Fruit fly (Drosophila melanogaster): Measurements from ENCODE around the gene CG8086.

CG8086 gene

dm6 chr2L:8233571-8233970 lies 23.7 kb downstream of the CG8086 start:
- peak; percentile 12 for TF ChIP-seq CG12769 (tag; optimal IDR thresholded peaks at IDR 0.05)
- peak; percentile 56 for TF ChIP-seq sd (tag; optimal IDR thresholded peaks at IDR 0.05)
- TF ChIP-seq BtbVII (GFP tag; optimal IDR thresholded peaks at IDR 0.05), result peak; percentile 30
- peak; percentile 92; the same call in 3 of the 4 replicates for TF ChIP-seq chinmo (GFP tag; IDR thresholded peaks at IDR 0.05; ENCODE audit: partially characterized antibody)
- peak; percentile 47; the same call in 1 of the 2 replicates for TF ChIP-seq crol (GFP tag; IDR thresholded peaks at IDR 0.05)
- TF ChIP-seq Asciz (GFP tag; optimal IDR thresholded peaks at IDR 0.05), result peak; percentile 19
- no peak for TF ChIP-seq ewg (GFP tag; optimal IDR thresholded peaks at IDR 0.05)
- peak; percentile 48 for TF ChIP-seq CG10543 (GFP tag; optimal IDR thresholded peaks at IDR 0.05)
- no peak for TF ChIP-seq Usf (GFP tag; optimal IDR thresholded peaks at IDR 0.05)
- no peak for TF ChIP-seq Taf1 (GFP tag; IDR thresholded peaks at IDR 0.05)
- peak; percentile 60 for TF ChIP-seq cwo (GFP tag; optimal IDR thresholded peaks at IDR 0.05)
- no peak for TF ChIP-seq CG6254 (GFP tag; optimal IDR thresholded peaks at IDR 0.05)
- TF ChIP-seq HHEX (GFP tag; optimal IDR thresholded peaks at IDR 0.05), result no peak
- peak; percentile 26 for TF ChIP-seq lab (GFP tag; optimal IDR thresholded peaks at IDR 0.05)
- TF ChIP-seq Poxn (GFP tag; IDR thresholded peaks at IDR 0.05), result no peak
- TF ChIP-seq Med (GFP tag), result peak; percentile 28
- TF ChIP-seq CG15269 (tag; optimal IDR thresholded peaks at IDR 0.05), result peak; percentile 10
- peak; percentile 37 for TF ChIP-seq caup (GFP tag; optimal IDR thresholded peaks at IDR 0.05; ENCODE audit: severe bottlenecking)
- peak; percentile 3 for TF ChIP-seq CG10147 (GFP tag; optimal IDR thresholded peaks at IDR 0.05)
- TF ChIP-seq exex (tag; optimal IDR thresholded peaks at IDR 0.05), result peak; percentile 2
- TF ChIP-seq sug (tag; optimal IDR thresholded peaks at IDR 0.05), result peak; percentile 22
- TF ChIP-seq CG7987 (GFP tag; optimal IDR thresholded peaks at IDR 0.05), result peak; percentile 23
- TF ChIP-seq vvl (GFP tag; IDR thresholded peaks at IDR 0.05), result peak; percentile 77
- no peak for TF ChIP-seq CG8924 (tag; optimal IDR thresholded peaks at IDR 0.05)
- TF ChIP-seq mirr (GFP tag; optimal IDR thresholded peaks at IDR 0.05), result peak; percentile 26

dm6 chr2L:8232389-8232788 lies 24.9 kb downstream of the CG8086 start:
- peak; percentile 22 for TF ChIP-seq dmrt99B (tag; optimal IDR thresholded peaks at IDR 0.05)
- TF ChIP-seq CG6689 (GFP tag; IDR thresholded peaks at IDR 0.05), result peak; percentile 28; the same call in 1 of the 2 replicates
- peak; percentile 19; the same call in 1 of the 2 replicates for TF ChIP-seq CG1024 (GFP tag; IDR thresholded peaks at IDR 0.05)
- TF ChIP-seq ara (GFP tag; IDR thresholded peaks at IDR 0.05), result no peak
- no peak for TF ChIP-seq pros (GFP tag; optimal IDR thresholded peaks at IDR 0.05)
- TF ChIP-seq Xrp1 (GFP tag; IDR thresholded peaks at IDR 0.05), result 0 out of 2 replicates have a peak, but pooled peaks have one; percentile 33
- TF ChIP-seq CG10979 (tag; optimal IDR thresholded peaks at IDR 0.05), result peak; percentile 26
- TF ChIP-seq prd (optimal IDR thresholded peaks at IDR 0.05), result no peak
- peak; percentile 52; the same call in 1 of the 3 replicates for TF ChIP-seq prd (GFP tag; IDR thresholded peaks at IDR 0.05)
- TF ChIP-seq sr (GFP tag; IDR thresholded peaks at IDR 0.05), result 0 out of 3 replicates have a peak, but pooled peaks have one; percentile 4
- TF ChIP-seq Ada2b (GFP tag; IDR thresholded peaks at IDR 0.05), result 0 out of 2 replicates have a peak, but pooled peaks have one; percentile 24
- TF ChIP-seq az2 (GFP tag; optimal IDR thresholded peaks at IDR 0.05), result peak; percentile 8
- TF ChIP-seq CG8388 (GFP tag; optimal IDR thresholded peaks at IDR 0.05), result peak; percentile 4
- peak; percentile 25; the same call in 1 of the 2 replicates for TF ChIP-seq Rfx (GFP tag; IDR thresholded peaks at IDR 0.05)
- TF ChIP-seq CG3726 (GFP tag; IDR thresholded peaks at IDR 0.05), result no peak
- peak; percentile 27 for TF ChIP-seq sd (tag; optimal IDR thresholded peaks at IDR 0.05)
- peak; percentile 3 for TF ChIP-seq Blimp-1 (GFP tag; optimal IDR thresholded peaks at IDR 0.05)
- TF ChIP-seq Dp (GFP tag; optimal IDR thresholded peaks at IDR 0.05), result no peak
- TF ChIP-seq bsh (GFP tag; optimal IDR thresholded peaks at IDR 0.05), result peak; percentile 39 to 91
- no peak for TF ChIP-seq Hr39 (optimal IDR thresholded peaks at IDR 0.05)
- TF ChIP-seq fd96Cb (tag; optimal IDR thresholded peaks at IDR 0.05), result peak; percentile 7
- TF ChIP-seq Hey (tag; optimal IDR thresholded peaks at IDR 0.05), result no peak
- peak; percentile 30 for TF ChIP-seq phol (tag; optimal IDR thresholded peaks at IDR 0.05)
- peak; percentile 4 for TF ChIP-seq CG17359 (tag; optimal IDR thresholded peaks at IDR 0.05)
- TF ChIP-seq chif (GFP tag; optimal IDR thresholded peaks at IDR 0.05), result peak in 1 of 2 experiments; percentile 6
- TF ChIP-seq dpn (GFP tag; optimal IDR thresholded peaks at IDR 0.05), result peak in 1 of 2 experiments; percentile 30

Measured in whole organism, embryonic.